Fruit fly (Drosophila melanogaster): ENCODE data around the gene TfIIB.

DNA sequence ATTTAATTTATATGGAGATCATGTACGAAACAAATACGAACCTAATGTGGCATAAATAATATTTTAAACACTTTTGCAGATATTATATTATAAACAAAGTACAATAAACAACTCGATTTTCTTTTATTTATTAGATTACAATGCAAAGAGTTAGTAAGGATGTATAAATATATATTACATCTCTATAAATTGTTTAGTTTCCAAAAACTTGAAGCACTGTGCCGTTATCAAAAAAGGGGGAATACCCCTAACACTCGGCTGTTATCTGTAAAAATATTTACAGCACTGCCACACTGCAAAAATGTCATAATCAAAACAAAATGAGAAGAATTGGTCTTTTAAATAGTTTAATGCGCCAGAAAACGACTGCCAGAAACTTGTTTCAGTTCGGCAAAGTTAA lies 2.6 kb upstream of the TfIIB start, which contains the start of gene CG5188:
- TF ChIP-seq CG7045 (GFP tag; optimal IDR thresholded peaks at IDR 0.05) (peak; percentile 10), Mnt (GFP tag; optimal IDR thresholded peaks at IDR 0.05) (peak; percentile 30), CG14711 (tag; optimal IDR thresholded peaks at IDR 0.05) (peak; percentile 59)

Data from whole organism, adult.